Worm (Caenorhabditis elegans) whole organism, young adult: Measurements from ENCODE around the gene T05B4.13.

Experiments
- B0035.1 ChIP-seq: sonication (generic microtip); optimal IDR thresholded peaks from 2 replicates; lab custom pipeline; 2016; ENCODE audit warnings: missing genetic modification characterization, mild to moderate bottlenecking, missing compliant biosample characterization, missing genotype, missing genetic modification reagents
- B0261.1 ChIP-seq: sonication (generic microtip); optimal IDR thresholded peaks from 2 replicates; lab custom pipeline; 2016; ENCODE audit warnings: mild to moderate bottlenecking, missing genetic modification characterization, moderate library complexity, missing compliant biosample characterization
- C06A6.2 ChIP-seq: fragments of 200-800 bp; sonication (Bioruptor generic); conservative IDR thresholded peaks from 2 replicates; pipeline ENCODE4 v1.3.6; 2022; ENCODE audit warnings: missing genetic modification characterization, missing compliant biosample characterization
- F33H1.4 ChIP-seq: fragments of 200-800 bp; sonication (Bioruptor generic); IDR thresholded peaks from 2 replicates; pipeline ENCODE4 v1.3.6; 2022; ENCODE audit warnings: missing genetic modification reagents, missing genetic modification characterization, missing compliant biosample characterization
- F37B4.10 ChIP-seq: fragments of 200-800 bp; sonication (Bioruptor generic); IDR thresholded peaks from 2 replicates; pipeline ENCODE4 v1.3.6; 2022; ENCODE audit warnings: missing genetic modification characterization, missing compliant biosample characterization
- F57A8.1 ChIP-seq: fragments of 200-800 bp; sonication (Bioruptor generic); optimal IDR thresholded peaks from 2 replicates; lab custom pipeline; 2018; ENCODE audit warnings: mild to moderate bottlenecking, missing genetic modification characterization, moderate library complexity, missing compliant biosample characterization
- F57C9.4 ChIP-seq: sonication (generic microtip); optimal IDR thresholded peaks from 2 replicates; lab custom pipeline; 2017; ENCODE audit warnings: mild to moderate bottlenecking, missing genetic modification characterization, missing compliant biosample characterization
- T26A5.8 ChIP-seq: sonication (generic microtip); optimal IDR thresholded peaks from 2 replicates; lab custom pipeline; 2016; ENCODE audit warnings: missing genetic modification characterization, missing compliant biosample characterization
- Y53F4B.3 ChIP-seq: fragments of 200-800 bp; sonication (Bioruptor generic); IDR thresholded peaks from 2 replicates; pipeline ENCODE4 v1.3.6; 2022; ENCODE audit warnings: missing genetic modification reagents, missing genetic modification characterization, missing compliant biosample characterization
- Y53G8AR.9 ChIP-seq: fragments of 200-800 bp; sonication (Bioruptor generic); conservative IDR thresholded peaks from 2 replicates; pipeline ENCODE4 v1.3.6; 2022; ENCODE audit warnings: missing genetic modification reagents, missing genetic modification characterization, missing compliant biosample characterization
- Y56A3A.18 ChIP-seq: fragments of 200-800 bp; sonication (Bioruptor generic); IDR thresholded peaks from 2 replicates; pipeline ENCODE4 v1.3.6; 2022; ENCODE audit warnings: missing genetic modification reagents, missing genetic modification characterization, missing compliant biosample characterization
- ZK185.1 ChIP-seq: sonication (generic microtip); optimal IDR thresholded peaks from 2 replicates; lab custom pipeline; 2016; ENCODE audit warnings: mild to moderate bottlenecking, missing genetic modification characterization, missing compliant biosample characterization; ENCODE audit not compliant: poor library complexity, severe bottlenecking
- akir-1 ChIP-seq: fragments of 200-800 bp; sonication (Bioruptor generic); optimal IDR thresholded peaks from 2 replicates; lab custom pipeline; 2018; ENCODE audit warnings: mild to moderate bottlenecking, missing genetic modification characterization, moderate library complexity, missing compliant biosample characterization
- ama-1 ChIP-seq, 3 experiments: fragments of 150-350 bp in 1 of 3; sonication (generic microtip) in 2 of 3; optimal IDR thresholded peaks; 2 replicates each; lab custom pipeline; 2014 to 2018; ENCODE audit warnings: missing biosample characterization in 2 of 3, missing genetic modification characterization in 2 of 3, missing genetic modification reagents in 2 of 3
- aptf-3 ChIP-seq: fragments of 200-800 bp; sonication (Bioruptor generic); IDR thresholded peaks from 2 replicates; pipeline ENCODE4 v1.3.6; 2022; ENCODE audit warnings: missing genetic modification characterization, missing compliant biosample characterization
- ceh-100 ChIP-seq: fragments of 200-800 bp; sonication (Bioruptor generic); IDR thresholded peaks from 2 replicates; pipeline ENCODE4 v1.3.6; 2022; ENCODE audit warnings: missing genetic modification reagents, missing genetic modification characterization, missing compliant biosample characterization
- chd-7 ChIP-seq: sonication (generic microtip); optimal IDR thresholded peaks from 2 replicates; lab custom pipeline; 2016; ENCODE audit warnings: mild to moderate bottlenecking, missing genetic modification characterization, moderate library complexity, missing compliant biosample characterization
- dox-1 ChIP-seq: fragments of 200-800 bp; sonication (Bioruptor generic); IDR thresholded peaks from 2 replicates; pipeline ENCODE4 v1.3.6; 2022; ENCODE audit warnings: missing genetic modification reagents, missing genetic modification characterization, missing compliant biosample characterization
- egl-44 ChIP-seq: fragments of 200-800 bp; sonication (Bioruptor generic); IDR thresholded peaks from 2 replicates; pipeline ENCODE4 v1.3.6; 2022; ENCODE audit warnings: missing genetic modification reagents, missing genetic modification characterization, missing compliant biosample characterization
- hmg-20 ChIP-seq: fragments of 200-800 bp; sonication (Bioruptor generic); IDR thresholded peaks from 2 replicates; pipeline ENCODE4 v1.3.6; 2022; ENCODE audit warnings: missing genetic modification reagents, missing genetic modification characterization, missing compliant biosample characterization
- hrde-1 ChIP-seq: sonication (generic microtip); optimal IDR thresholded peaks from 2 replicates; lab custom pipeline; 2016; ENCODE audit warnings: missing genetic modification characterization, mild to moderate bottlenecking, missing compliant biosample characterization, moderate library complexity, missing genotype, missing genetic modification reagents, borderline replicate concordance
- hsf-1 ChIP-seq: fragments of 200-800 bp; sonication (Bioruptor generic); IDR thresholded peaks from 2 replicates; pipeline ENCODE4 v1.3.6; 2022; ENCODE audit warnings: missing genetic modification reagents, missing genetic modification characterization, missing compliant biosample characterization
- lin-26 ChIP-seq: fragments of 200-800 bp; sonication (Bioruptor generic); IDR thresholded peaks from 2 replicates; pipeline ENCODE4 v1.3.6; 2022; ENCODE audit warnings: missing genetic modification reagents, missing genetic modification characterization, missing compliant biosample characterization
- lin-40 ChIP-seq: sonication (generic microtip); optimal IDR thresholded peaks from 2 replicates; lab custom pipeline; 2016; ENCODE audit warnings: missing genetic modification characterization, mild to moderate bottlenecking, missing compliant biosample characterization, missing genotype, missing genetic modification reagents
- lin-54 ChIP-seq: fragments of 200-800 bp; sonication (Bioruptor generic); optimal IDR thresholded peaks from 2 replicates; lab custom pipeline; 2018; ENCODE audit warnings: mild to moderate bottlenecking, missing genetic modification characterization, missing compliant biosample characterization
- lsy-27 ChIP-seq: sonication (generic microtip); optimal IDR thresholded peaks from 2 replicates; lab custom pipeline; 2017; ENCODE audit warnings: missing genetic modification characterization, mild to moderate bottlenecking, missing compliant biosample characterization, antibody characterized with exemption, missing genotype, borderline replicate concordance; ENCODE audit not compliant: insufficient read depth
- madf-6 ChIP-seq: fragments of 200-800 bp; sonication (Bioruptor generic); IDR thresholded peaks from 2 replicates; pipeline ENCODE4 v1.3.6; 2022; ENCODE audit warnings: missing genetic modification reagents, missing genetic modification characterization, missing compliant biosample characterization
- mxl-1 ChIP-seq: sonication (generic microtip); optimal IDR thresholded peaks from 2 replicates; lab custom pipeline; 2016; ENCODE audit warnings: missing genetic modification characterization, missing compliant biosample characterization
- nfyb-1 ChIP-seq: fragments of 200-800 bp; sonication (Bioruptor generic); IDR thresholded peaks from 2 replicates; pipeline ENCODE4 v1.3.6; 2022; ENCODE audit warnings: missing genetic modification reagents, missing genetic modification characterization, missing compliant biosample characterization
- nhr-27 ChIP-seq: fragments of 200-800 bp; sonication (Bioruptor generic); optimal IDR thresholded peaks from 2 replicates; lab custom pipeline; 2018; ENCODE audit warnings: mild to moderate bottlenecking, missing genetic modification characterization, moderate library complexity, missing compliant biosample characterization
- pbrm-1 ChIP-seq: fragments of 200-800 bp; sonication (Bioruptor generic); IDR thresholded peaks from 2 replicates; pipeline ENCODE4 v1.3.6; 2022; ENCODE audit warnings: missing genetic modification reagents, missing genetic modification characterization, missing compliant biosample characterization
- pha-4 ChIP-seq: fragments of 150-350 bp; sonication (generic microtip); optimal IDR thresholded peaks from 2 replicates; lab custom pipeline; 2014; ENCODE audit warnings: missing biosample characterization, missing genetic modification reagents, missing genetic modification characterization
- rpc-1 ChIP-seq, 2 experiments: fragments of 150-350 bp in 1 of 2; sonication (generic microtip) in 1 of 2; optimal IDR thresholded peaks; 2 replicates each; lab custom pipeline; 2014 to 2018; ENCODE audit warnings: missing biosample characterization in 1 of 2, missing genetic modification characterization in 1 of 2, missing genetic modification reagents in 1 of 2, missing genotype in 1 of 2
- sdz-38 ChIP-seq: sonication (generic microtip); optimal IDR thresholded peaks from 2 replicates; lab custom pipeline; 2016; ENCODE audit warnings: missing genotype, missing genetic modification characterization, missing compliant biosample characterization
- snpc-4 ChIP-seq, 5 experiments: fragments of 150-350 bp in 1 of 5; sonication (generic microtip) in 4 of 5; optimal IDR thresholded peaks; 2 replicates each; lab custom pipeline; 2014 to 2018; ENCODE audit warnings: missing genetic modification characterization in 5 of 5, missing biosample characterization in 3 of 5, antibody characterized with exemption in 2 of 5, mild to moderate bottlenecking in 2 of 5, missing compliant biosample characterization in 2 of 5, missing genotype in 2 of 5, moderate library complexity in 2 of 5, missing genetic modification reagents in 1 of 5
- tbx-9 ChIP-seq: sonication (generic microtip); optimal IDR thresholded peaks from 2 replicates; lab custom pipeline; 2016; ENCODE audit warnings: borderline replicate concordance, missing genetic modification characterization, inconsistent platforms, missing compliant biosample characterization
- zim-3 ChIP-seq: sonication (generic microtip); optimal IDR thresholded peaks from 2 replicates; lab custom pipeline; 2017; ENCODE audit warnings: mild to moderate bottlenecking, missing genetic modification characterization, moderate library complexity, missing compliant biosample characterization
- ztf-26 ChIP-seq: sonication (generic microtip); optimal IDR thresholded peaks from 2 replicates; lab custom pipeline; 2017; ENCODE audit warnings: missing genetic modification characterization, missing compliant biosample characterization
- ztf-28 ChIP-seq: fragments of 200-800 bp; sonication (Bioruptor generic); IDR thresholded peaks from 2 replicates; pipeline ENCODE4 v1.3.6; 2022; ENCODE audit warnings: missing genetic modification reagents, missing genetic modification characterization, missing compliant biosample characterization

Gene T05B4.13

DNA sequence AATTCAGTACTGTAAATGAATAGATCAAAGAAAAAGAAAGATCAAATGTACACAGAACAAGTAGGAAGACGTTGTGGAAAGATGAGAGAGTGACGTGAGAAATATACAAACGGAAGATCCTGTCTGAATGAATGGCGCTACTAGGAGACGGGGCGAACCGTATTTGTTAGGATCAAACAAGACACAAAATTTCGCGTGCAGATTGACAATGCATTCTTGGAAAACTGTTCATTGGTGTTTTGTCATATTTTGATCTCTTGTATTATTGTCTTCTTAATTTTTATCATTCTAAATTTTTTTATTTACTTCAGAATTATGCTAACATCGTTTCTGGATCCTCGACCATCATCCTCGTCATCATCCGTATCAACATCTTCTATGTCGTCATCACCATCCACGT lies 32.6 kb downstream of the T05B4.13 start, which contains the start of gene nhr-181:
nhr-181 (plus strand) TSS at position 301 of the 400 bp plus-strand sequence.
- TF ChIP-seq Y53G8AR.9, result no peak
- no peak for TF ChIP-seq nfyb-1 (GFP tag; lab: Robert Waterston, UW)
- TF ChIP-seq madf-6 (GFP tag; lab: Robert Waterston, UW), result no peak
- TF ChIP-seq F57C9.4 (tag; lab: Kevin White, UChicago), result no peak
- TF ChIP-seq Y53F4B.3 (GFP tag; lab: Robert Waterston, UW), result no peak
- no peak for TF ChIP-seq mxl-1
- TF ChIP-seq aptf-3, result no peak
- no peak for TF ChIP-seq lin-26 (GFP tag; lab: Robert Waterston, UW)
- no peak for TF ChIP-seq lin-54
- TF ChIP-seq Y56A3A.18 (GFP tag; lab: Robert Waterston, UW), result no peak
- TF ChIP-seq nhr-27, result no peak
- TF ChIP-seq akir-1 (GFP tag; lab: Kevin White, UChicago), result no peak
- no peak for TF ChIP-seq tbx-9
- TF ChIP-seq pbrm-1 (GFP tag; lab: Robert Waterston, UW), result no peak
- no peak for TF ChIP-seq sdz-38 (tag; lab: Kevin White, UChicago)
- no peak for TF ChIP-seq zim-3
- TF ChIP-seq, all 124 proteins: peak for 0

DNA sequence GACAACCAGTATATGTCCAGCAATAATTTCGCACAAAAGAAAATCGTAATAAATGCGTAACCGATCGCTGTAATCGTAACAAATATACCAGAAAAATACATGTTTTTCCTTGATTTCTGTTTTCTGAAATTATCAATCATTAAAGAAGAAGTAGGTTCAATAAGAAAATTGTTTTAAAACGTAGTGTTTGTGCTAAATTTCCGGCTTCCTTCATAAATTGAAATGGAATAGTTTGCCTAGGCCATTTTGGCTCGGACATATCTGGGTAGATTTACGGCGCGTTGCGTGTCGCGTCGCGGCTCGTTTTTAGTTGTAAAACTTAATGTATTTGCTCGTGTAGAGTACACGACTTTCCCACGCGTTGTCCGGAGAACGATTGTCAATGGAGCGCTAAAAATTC lies 44.4 kb downstream of the T05B4.13 start, which contains the start of gene F38H12.5:
F38H12.5 (minus strand) TSS at position 101 of the 400 bp plus-strand sequence.
- TF ChIP-seq hsf-1 (GFP tag; lab: Robert Waterston, UW) (no peak), Y56A3A.18 (GFP tag; lab: Robert Waterston, UW) (no peak), lsy-27 (tag; lab: Kevin White, UChicago) (no peak), F37B4.10 (GFP tag; lab: Robert Waterston, UW) (no peak), pha-4 (tag; lab: Kevin White, UChicago) (no peak), tbx-9 (no peak), C06A6.2 (GFP tag; lab: Robert Waterston, UW) (no peak), ZK185.1 (tag; lab: Kevin White, UChicago) (no peak), F57C9.4 (tag; lab: Kevin White, UChicago) (no peak), lin-40 (tag; lab: Kevin White, UChicago) (no peak), dox-1 (GFP tag; lab: Robert Waterston, UW) (no peak), F33H1.4 (GFP tag; lab: Robert Waterston, UW) (no peak), ceh-100 (no peak), ama-1 (optimal IDR thresholded peaks at IDR 0.05; lab: Kevin White, UChicago) (no peak), ama-1 (GFP tag; optimal IDR thresholded peaks at IDR 0.05; lab: Kevin White, UChicago) (no peak), F57A8.1 (GFP tag; lab: Kevin White, UChicago) (no peak), rpc-1 (optimal IDR thresholded peaks at IDR 0.05; lab: Kevin White, UChicago) (no peak), rpc-1 (tag; optimal IDR thresholded peaks at IDR 0.05; lab: Kevin White, UChicago) (no peak), hmg-20 (no peak), ztf-28 (no peak), snpc-4 (GFP tag; optimal IDR thresholded peaks at IDR 0.05; lab: Kevin White, UChicago) (no peak), snpc-4 (tag; optimal IDR thresholded peaks at IDR 0.05; lab: Kevin White, UChicago) (no peak)

DNA sequence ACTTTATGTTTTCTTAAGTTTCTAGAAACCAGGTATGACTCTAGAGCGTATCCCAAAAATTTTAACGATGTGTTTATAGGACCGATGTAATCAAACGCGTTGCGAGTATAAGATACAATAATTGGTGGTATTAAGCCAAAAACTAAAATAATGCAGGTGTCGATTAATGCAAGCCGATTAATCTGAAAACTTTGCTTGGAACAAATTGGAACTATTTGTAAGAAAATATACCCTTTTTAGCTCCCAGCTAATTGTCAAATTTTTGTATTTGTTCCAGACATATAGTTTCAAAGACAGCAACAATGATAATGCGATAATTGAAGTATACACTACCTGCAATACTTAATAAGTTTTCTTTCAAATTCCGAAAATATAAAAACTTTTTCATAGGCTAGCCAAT lies 46.1 kb downstream of the T05B4.13 start, which contains the start of gene srh-211:
srh-211 (minus strand) TSS at position 101 of the 400 bp plus-strand sequence.
- TF ChIP-seq egl-44 (GFP tag; lab: Robert Waterston, UW) (no peak), chd-7 (no peak), ztf-26 (tag; lab: Kevin White, UChicago) (no peak), T26A5.8 (tag; lab: Kevin White, UChicago) (no peak), B0035.1 (tag; lab: Kevin White, UChicago) (no peak), hrde-1 (tag; lab: Kevin White, UChicago) (no peak), B0261.1 (tag; lab: Kevin White, UChicago) (no peak), aptf-3 (no peak)
